Worm (Caenorhabditis elegans) whole organism, L1 larva: Measurements from ENCODE around the gene R05C11.2.

ENCODE experiments used
- ama-1 ChIP-seq: fragments of 150-350 bp; optimal IDR thresholded peaks from 2 replicates; lab custom pipeline; 2014
- ces-1 ChIP-seq: fragments of 150-350 bp; optimal IDR thresholded peaks from 2 replicates; lab custom pipeline; 2014; ENCODE audit warnings: missing biosample characterization, missing genetic modification reagents, missing genetic modification characterization
- egl-27 ChIP-seq, 2 experiments: fragments of 150-350 bp in 1 of 2; sonication (generic microtip); optimal IDR thresholded peaks; 3 replicates each; lab custom pipeline; 2017 to 2018; ENCODE audit warnings: missing biosample characterization in 2 of 2, missing genetic modification characterization in 2 of 2, missing genetic modification reagents in 2 of 2
- fos-1 ChIP-seq: fragments of 150-350 bp; optimal IDR thresholded peaks from 2 replicates; lab custom pipeline; 2014; ENCODE audit warnings: missing biosample characterization, missing genetic modification characterization
- lin-13 ChIP-seq: fragments of 150-350 bp; optimal IDR thresholded peaks from 2 replicates; lab custom pipeline; 2014; ENCODE audit warnings: missing biosample characterization, missing genetic modification reagents, missing genetic modification characterization
- lin-15B ChIP-seq: fragments of 150-350 bp; sonication (generic microtip); optimal IDR thresholded peaks from 3 replicates; lab custom pipeline; 2014; ENCODE audit warnings: missing biosample characterization, missing genetic modification characterization
- nhr-237 ChIP-seq: fragments of 150-350 bp; optimal IDR thresholded peaks from 2 replicates; lab custom pipeline; 2014; ENCODE audit warnings: missing biosample characterization, missing genetic modification characterization
- nhr-85 ChIP-seq: sonication (generic microtip); peaks from one replicate; lab custom pipeline; 2016; ENCODE audit warnings: missing genetic modification characterization, inconsistent platforms, missing compliant biosample characterization
- unc-30 ChIP-seq: sonication (generic microtip); optimal IDR thresholded peaks from 2 replicates; lab custom pipeline; 2017; ENCODE audit warnings: missing biosample characterization, missing genetic modification characterization
- unc-62 ChIP-seq: fragments of 150-350 bp; optimal IDR thresholded peaks from 2 replicates; lab custom pipeline; 2014; ENCODE audit warnings: missing biosample characterization, missing genetic modification reagents, missing genetic modification characterization
- unc-98 ChIP-seq: fragments of 200-800 bp; sonication (Bioruptor generic); IDR thresholded peaks from 2 replicates; pipeline ENCODE4 v1.3.6; 2022; ENCODE audit warnings: missing genetic modification characterization, missing compliant biosample characterization
- zag-1 ChIP-seq: fragments of 150-350 bp; optimal IDR thresholded peaks from 2 replicates; lab custom pipeline; 2014; ENCODE audit warnings: missing biosample characterization, missing genetic modification characterization
- ztf-11 ChIP-seq, 2 experiments: sonication (generic microtip); optimal IDR thresholded peaks; 2 replicates each; lab custom pipeline; 2016 to 2017; ENCODE audit warnings: missing genetic modification characterization in 2 of 2, missing biosample characterization in 1 of 2, missing compliant biosample characterization in 1 of 2
- ztf-4 ChIP-seq: fragments of 150-350 bp; optimal IDR thresholded peaks from 2 replicates; lab custom pipeline; 2014; ENCODE audit warnings: missing biosample characterization, missing genetic modification characterization

- TF ChIP-seq ces-1 (GFP tag; lab: Kevin White, UChicago), result no peak
- TF ChIP-seq nhr-237, result no peak
- TF ChIP-seq unc-62 (GFP tag; lab: Kevin White, UChicago), result no peak
- TF ChIP-seq unc-30 (tag; lab: Kevin White, UChicago), result no peak
- no peak for TF ChIP-seq fos-1
- TF ChIP-seq ama-1 (lab: Kevin White, UChicago), result no peak
- TF ChIP-seq nhr-85 (tag; lab: Kevin White, UChicago), result no peak
- TF ChIP-seq unc-98 (GFP tag; lab: Robert Waterston, UW), result no peak
- no peak for TF ChIP-seq egl-27 (tag; optimal IDR thresholded peaks at IDR 0.05; lab: Kevin White, UChicago)
- no peak for TF ChIP-seq ztf-4 (tag; lab: Kevin White, UChicago)
- TF ChIP-seq lin-15B (tag; lab: Kevin White, UChicago), result no peak
- TF ChIP-seq ztf-11 (tag; optimal IDR thresholded peaks at IDR 0.05; lab: Kevin White, UChicago), result no peak
- no peak for TF ChIP-seq zag-1 (tag; lab: Kevin White, UChicago)
- no peak for TF ChIP-seq lin-13 (GFP tag; lab: Kevin White, UChicago)
These were observed 50.0 kb downstream of the R05C11.2 start for ce11 chrIV:2008920-2009319.
